Fruit fly (Drosophila melanogaster) whole organism, adult: ENCODE results near the gene JMJD6.

Source experiments
- CG12768 ChIP-seq: fragments of 200-800 bp; sonication (Bioruptor generic); optimal IDR thresholded peaks from 2 replicates; lab custom pipeline; 2017; ENCODE audit warnings: missing biosample characterization, missing genetic modification characterization, mild to moderate bottlenecking, moderate library complexity, missing genetic modification reagents
- CG7101 ChIP-seq: fragments of 200-800 bp; sonication (Bioruptor generic); optimal IDR thresholded peaks from 2 replicates; lab custom pipeline; 2018; ENCODE audit warnings: missing biosample characterization, mild to moderate bottlenecking, missing genetic modification characterization, moderate library complexity
- Clk ChIP-seq: fragments of 200-800 bp; sonication (Bioruptor generic); optimal IDR thresholded peaks from 2 replicates; lab custom pipeline; 2017; ENCODE audit warnings: missing biosample characterization, missing genetic modification characterization
- Hr96 ChIP-seq: fragments of 200-800 bp; sonication (Bioruptor generic); optimal IDR thresholded peaks from 2 replicates; lab custom pipeline; 2016; ENCODE audit warnings: missing biosample characterization, missing genetic modification characterization
- bab1 ChIP-seq: fragments of 200-800 bp; sonication (Bioruptor generic); optimal IDR thresholded peaks from 3 replicates; lab custom pipeline; 2019; ENCODE audit warnings: missing biosample characterization, mild to moderate bottlenecking, missing genetic modification characterization, moderate library complexity
- kay ChIP-seq: fragments of 200-800 bp; sonication (Bioruptor generic); peaks from one replicate; lab custom pipeline; 2016; ENCODE audit warnings: missing biosample characterization, missing genetic modification characterization, borderline replicate concordance
- ovo ChIP-seq: fragments of 200-800 bp; sonication (Bioruptor generic); optimal IDR thresholded peaks from 2 replicates; lab custom pipeline; 2016; ENCODE audit warnings: missing biosample characterization, missing genetic modification characterization

DNA sequence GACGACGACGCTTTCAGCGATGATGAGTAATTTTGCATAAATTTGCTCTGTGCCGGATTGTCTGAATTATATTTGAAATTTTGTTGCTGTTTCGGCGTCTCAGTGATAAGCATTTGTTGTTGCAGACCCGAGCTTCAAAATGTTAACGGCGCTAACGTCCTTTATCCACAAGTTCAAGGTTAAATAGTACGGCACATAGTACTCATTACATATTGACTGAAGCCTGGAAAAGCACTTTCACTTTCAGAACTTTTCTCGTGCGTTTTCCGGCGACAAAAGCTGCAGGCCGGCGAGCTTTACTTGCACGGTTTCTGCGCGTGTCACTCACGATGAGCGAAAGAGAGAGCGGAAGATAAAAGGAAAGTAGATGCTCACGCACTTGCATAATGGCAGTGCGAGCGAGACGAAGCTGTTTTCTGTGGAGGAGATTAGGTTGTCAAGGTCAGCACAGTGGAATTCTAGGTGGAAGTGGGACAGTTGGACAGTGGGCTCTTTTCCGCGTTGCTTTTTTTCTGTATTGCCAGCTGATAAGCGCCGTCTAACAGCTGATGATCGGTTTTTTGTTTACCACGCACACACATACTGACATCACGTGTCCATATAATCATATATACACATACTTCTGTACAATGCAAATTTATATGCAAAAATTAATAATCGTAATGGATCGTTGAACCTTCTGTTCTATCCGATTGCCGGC is 6.1 kb upstream of the JMJD6 start:
- no peak for TF ChIP-seq Clk (GFP tag; lab: Kevin White, UChicago)
- no peak for TF ChIP-seq bab1
- peak; percentile 60 for TF ChIP-seq kay (GFP tag; lab: Kevin White, UChicago)
- TF ChIP-seq ovo (GFP tag; lab: Kevin White, UChicago): no peak
- no peak for TF ChIP-seq CG12768 (GFP tag; lab: Kevin White, UChicago)
- TF ChIP-seq Hr96: no peak
- no peak for TF ChIP-seq CG7101 (tag; lab: Kevin White, UChicago)
